Worm (Caenorhabditis elegans) whole organism, mixed stage, embryonic: ENCODE results near the gene dpy-13.
"Not testable (repeated sequence)": the region's sequence is repeated elsewhere in the genome, so short reads cannot be mapped to it uniquely, and the experiment has no call there.

Experiments
- bed-3 ChIP-seq: fragments of 200-800 bp; sonication (Bioruptor generic); optimal IDR thresholded peaks from 3 replicates; lab custom pipeline; 2018; ENCODE audit warnings: mild to moderate bottlenecking, missing genetic modification characterization, moderate library complexity, missing compliant biosample characterization
- ceh-43 ChIP-seq: fragments of 200-800 bp; sonication (Bioruptor generic); optimal IDR thresholded peaks from 2 replicates; lab custom pipeline; 2018; ENCODE audit warnings: mild to moderate bottlenecking, missing genetic modification characterization, moderate library complexity, missing compliant biosample characterization
- drap-1 ChIP-seq: fragments of 200-800 bp; sonication (Bioruptor generic); optimal IDR thresholded peaks from 3 replicates; lab custom pipeline; 2018; ENCODE audit warnings: mild to moderate bottlenecking, missing genetic modification characterization, missing compliant biosample characterization
- elt-1 ChIP-seq: sonication (generic microtip); optimal IDR thresholded peaks from 2 replicates; lab custom pipeline; 2017; ENCODE audit warnings: missing genetic modification characterization, mild to moderate bottlenecking, missing compliant biosample characterization, antibody characterized with exemption, moderate library complexity, borderline replicate concordance; ENCODE audit not compliant: insufficient read depth
- lsy-2 ChIP-seq: fragments of 150-350 bp; optimal IDR thresholded peaks from 2 replicates; lab custom pipeline; 2014; ENCODE audit warnings: missing biosample characterization, missing genetic modification characterization
- nhr-28 ChIP-seq: fragments of 150-350 bp; optimal IDR thresholded peaks from 2 replicates; lab custom pipeline; 2014; ENCODE audit warnings: missing biosample characterization, missing genetic modification characterization
- nhr-76 ChIP-seq: sonication (generic microtip); optimal IDR thresholded peaks from 2 replicates; lab custom pipeline; 2017; ENCODE audit warnings: missing biosample characterization, missing genetic modification characterization
- pha-4 ChIP-seq: fragments of 150-350 bp; optimal IDR thresholded peaks from 2 replicates; lab custom pipeline; 2018; ENCODE audit warnings: missing biosample characterization, missing genetic modification reagents, missing genetic modification characterization
- sem-2 ChIP-seq: fragments of 200-800 bp; sonication (Bioruptor generic); optimal IDR thresholded peaks from 2 replicates; lab custom pipeline; 2018; ENCODE audit warnings: mild to moderate bottlenecking, missing genetic modification characterization, missing compliant biosample characterization
- snpc-4 ChIP-seq: fragments of 150-350 bp; optimal IDR thresholded peaks from 2 replicates; lab custom pipeline; 2014; ENCODE audit warnings: missing biosample characterization, missing genetic modification characterization
- tbx-8 ChIP-seq: fragments of 200-800 bp; sonication (Bioruptor generic); optimal IDR thresholded peaks from 2 replicates; lab custom pipeline; 2018; ENCODE audit warnings: mild to moderate bottlenecking, missing genetic modification characterization, moderate library complexity, missing compliant biosample characterization
- ztf-11 ChIP-seq: fragments of 150-350 bp; optimal IDR thresholded peaks from 2 replicates; lab custom pipeline; 2014; ENCODE audit warnings: missing biosample characterization, missing genetic modification characterization

DNA sequence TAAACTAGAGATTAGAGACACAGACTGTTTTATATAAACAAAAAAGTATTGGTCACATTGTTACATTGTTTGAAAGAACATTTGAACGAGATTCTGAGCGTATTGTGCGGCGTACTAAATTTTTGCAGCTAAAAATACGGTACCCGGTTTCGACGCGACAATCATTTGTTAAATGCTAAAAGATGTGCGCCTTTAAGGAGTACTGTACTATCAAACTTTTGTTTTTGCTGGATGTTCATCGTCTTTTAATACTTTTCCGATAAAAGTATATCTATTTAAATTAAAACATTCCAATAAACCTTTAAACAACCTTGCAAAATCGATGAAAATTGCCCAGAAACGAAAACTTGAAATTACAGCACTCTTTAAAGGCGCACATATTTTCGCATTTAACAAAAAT, 38.7 kb upstream of the dpy-13 start, which contains the start of gene K06B9.6:
- TF ChIP-seq elt-1 (tag; lab: Kevin White, UChicago); nhr-76; sem-2 (GFP tag; lab: Kevin White, UChicago); drap-1 (GFP tag; lab: Kevin White, UChicago); ceh-43 (GFP tag; lab: Kevin White, UChicago); pha-4; bed-3 (GFP tag; lab: Kevin White, UChicago); tbx-8 (GFP tag; lab: Kevin White, UChicago); snpc-4 (tag; lab: Kevin White, UChicago); lsy-2 (tag; lab: Kevin White, UChicago); nhr-28; ztf-11 (tag; lab: Kevin White, UChicago): not testable (repeated sequence)
